Fruit fly (Drosophila melanogaster) whole organism, prepupa: ENCODE results near the gene CG12362.

Source experiments
- Blimp-1 ChIP-seq: fragments of 200-800 bp; sonication (Bioruptor generic); optimal IDR thresholded peaks from 3 replicates; lab custom pipeline; 2017; ENCODE audit warnings: missing biosample characterization, missing genetic modification characterization, mild to moderate bottlenecking, moderate library complexity, missing genetic modification reagents
- CG10631 ChIP-seq: fragments of 200-800 bp; sonication (Bioruptor generic); optimal IDR thresholded peaks from 2 replicates; lab custom pipeline; 2016; ENCODE audit warnings: missing biosample characterization, missing genetic modification characterization
- CG10669 ChIP-seq: fragments of 200-800 bp; sonication (Bioruptor generic); optimal IDR thresholded peaks from 3 replicates; lab custom pipeline; 2018; ENCODE audit warnings: missing biosample characterization, mild to moderate bottlenecking, missing genetic modification characterization, moderate library complexity
- CG11762 ChIP-seq: fragments of 200-800 bp; sonication (Bioruptor generic); optimal IDR thresholded peaks from 3 replicates; lab custom pipeline; 2016; ENCODE audit warnings: missing biosample characterization, missing genetic modification characterization; ENCODE audit not compliant: insufficient read depth
- CG15336 ChIP-seq: fragments of 200-800 bp; sonication (Bioruptor generic); IDR thresholded peaks from 2 replicates; pipeline ENCODE4 v1.3.6; 2022; ENCODE audit warnings: missing biosample characterization, missing genetic modification characterization
- CG1621 ChIP-seq: fragments of 200-800 bp; sonication (Bioruptor generic); optimal IDR thresholded peaks from 3 replicates; lab custom pipeline; 2018; ENCODE audit warnings: missing biosample characterization, mild to moderate bottlenecking, missing genetic modification characterization
- CG16779 ChIP-seq: fragments of 200-800 bp; sonication (Bioruptor generic); optimal IDR thresholded peaks from 3 replicates; lab custom pipeline; 2017; ENCODE audit warnings: missing biosample characterization, mild to moderate bottlenecking, missing genetic modification characterization
- CG3032 ChIP-seq: fragments of 200-800 bp; optimal IDR thresholded peaks from 2 replicates; lab custom pipeline; 2019; ENCODE audit warnings: missing biosample characterization, mild to moderate bottlenecking, missing genetic modification characterization, moderate library complexity
- CG32006 ChIP-seq: fragments of 200-800 bp; sonication (Bioruptor generic); optimal IDR thresholded peaks from 3 replicates; lab custom pipeline; 2017; ENCODE audit warnings: missing biosample characterization, mild to moderate bottlenecking, missing genetic modification characterization
- CG34406 ChIP-seq: fragments of 200-800 bp; sonication (Bioruptor generic); optimal IDR thresholded peaks from 3 replicates; lab custom pipeline; 2016; ENCODE audit warnings: missing biosample characterization, missing genetic modification characterization
- CG3919 ChIP-seq: fragments of 200-800 bp; sonication (Bioruptor generic); optimal IDR thresholded peaks from 3 replicates; lab custom pipeline; 2016; ENCODE audit warnings: missing biosample characterization, missing genetic modification characterization
- CG4318 ChIP-seq: fragments of 200-800 bp; sonication (Bioruptor generic); optimal IDR thresholded peaks from 3 replicates; lab custom pipeline; 2017; ENCODE audit warnings: missing biosample characterization, mild to moderate bottlenecking, missing genetic modification characterization
- CG6276 ChIP-seq: fragments of 200-800 bp; sonication (Bioruptor generic); optimal IDR thresholded peaks from 2 replicates; lab custom pipeline; 2017; ENCODE audit warnings: missing biosample characterization, mild to moderate bottlenecking, missing genetic modification characterization
- CG6808 ChIP-seq: fragments of 200-800 bp; sonication (Bioruptor generic); optimal IDR thresholded peaks from 3 replicates; lab custom pipeline; 2017; ENCODE audit warnings: missing biosample characterization, missing genetic modification characterization, mild to moderate bottlenecking, moderate library complexity, missing genetic modification reagents
- CG6854 ChIP-seq: fragments of 200-800 bp; sonication (Bioruptor generic); optimal IDR thresholded peaks from 2 replicates; lab custom pipeline; 2017; ENCODE audit warnings: missing biosample characterization, mild to moderate bottlenecking, missing genetic modification characterization
- CG7368 ChIP-seq: fragments of 200-800 bp; sonication (Bioruptor generic); optimal IDR thresholded peaks from 3 replicates; lab custom pipeline; 2016; ENCODE audit warnings: missing biosample characterization, missing genetic modification characterization
- CG8119 ChIP-seq: fragments of 200-800 bp; sonication (Bioruptor generic); IDR thresholded peaks from 3 replicates; pipeline ENCODE4 v1.3.6; 2022; ENCODE audit warnings: missing biosample characterization, missing genetic modification characterization
- CG8319 ChIP-seq: fragments of 200-800 bp; sonication (Bioruptor generic); optimal IDR thresholded peaks from 3 replicates; lab custom pipeline; 2016; ENCODE audit warnings: missing biosample characterization, missing genetic modification characterization
- CG8632 ChIP-seq: fragments of 200-800 bp; sonication (Bioruptor generic); optimal IDR thresholded peaks from 3 replicates; lab custom pipeline; 2016; ENCODE audit warnings: missing biosample characterization, missing genetic modification characterization
- CG9139 ChIP-seq: fragments of 200-800 bp; sonication (Bioruptor generic); optimal IDR thresholded peaks from 3 replicates; lab custom pipeline; 2017; ENCODE audit warnings: missing biosample characterization, mild to moderate bottlenecking, missing genetic modification characterization
- Eip78C ChIP-seq: fragments of 200-800 bp; sonication (Bioruptor generic); peaks from one replicate; lab custom pipeline; 2016; ENCODE audit warnings: missing biosample characterization, missing genetic modification characterization
- Eip93F ChIP-seq: fragments of 200-800 bp; sonication (Bioruptor generic); optimal IDR thresholded peaks from 2 replicates; lab custom pipeline; 2016; ENCODE audit warnings: missing biosample characterization, mild to moderate bottlenecking, missing genetic modification characterization
- Ets96B ChIP-seq: fragments of 200-800 bp; optimal IDR thresholded peaks from 2 replicates; lab custom pipeline; 2019; ENCODE audit warnings: missing biosample characterization, mild to moderate bottlenecking, missing genetic modification characterization, moderate library complexity
- Gug ChIP-seq: fragments of 200-800 bp; sonication (Bioruptor generic); IDR thresholded peaks from 2 replicates; pipeline ENCODE4 v1.3.6; 2022; ENCODE audit warnings: missing biosample characterization, missing genetic modification characterization
- Hr38 ChIP-seq: sonication (Bioruptor generic); optimal IDR thresholded peaks from 2 replicates; lab custom pipeline; 2016; ENCODE audit warnings: missing biosample characterization, missing genetic modification characterization
- Hr39 ChIP-seq: fragments of 200-800 bp; sonication (Bioruptor generic); optimal IDR thresholded peaks from 2 replicates; lab custom pipeline; 2016; ENCODE audit warnings: missing biosample characterization, missing genetic modification characterization
- Hr4 ChIP-seq: fragments of 200-800 bp; sonication (Bioruptor generic); optimal IDR thresholded peaks from 3 replicates; lab custom pipeline; 2016; ENCODE audit warnings: missing biosample characterization, missing genetic modification characterization
- Lpt ChIP-seq: fragments of 200-800 bp; sonication (Bioruptor generic); optimal IDR thresholded peaks from 3 replicates; lab custom pipeline; 2016; ENCODE audit warnings: missing biosample characterization, missing genetic modification characterization
- Met ChIP-seq: fragments of 200-800 bp; sonication (Bioruptor generic); optimal IDR thresholded peaks from 3 replicates; lab custom pipeline; 2016; ENCODE audit warnings: missing biosample characterization, missing genetic modification characterization
- OdsH ChIP-seq: fragments of 200-800 bp; sonication (Bioruptor generic); optimal IDR thresholded peaks from 3 replicates; lab custom pipeline; 2016; ENCODE audit warnings: missing biosample characterization, missing genetic modification characterization
- Smox ChIP-seq: fragments of 200-800 bp; sonication (Bioruptor generic); optimal IDR thresholded peaks from 3 replicates; lab custom pipeline; 2016; ENCODE audit warnings: missing biosample characterization, missing genetic modification characterization
- Sox102F ChIP-seq: fragments of 200-800 bp; sonication (Bioruptor generic); optimal IDR thresholded peaks from 2 replicates; lab custom pipeline; 2016; ENCODE audit warnings: missing biosample characterization, mild to moderate bottlenecking, missing genetic modification characterization
- Sox14 ChIP-seq: fragments of 200-800 bp; sonication (Bioruptor generic); optimal IDR thresholded peaks from 3 replicates; lab custom pipeline; 2016; ENCODE audit warnings: missing biosample characterization, missing genetic modification characterization
- achi ChIP-seq: fragments of 200-800 bp; sonication (Bioruptor generic); optimal IDR thresholded peaks from 3 replicates; lab custom pipeline; 2016; ENCODE audit warnings: missing biosample characterization, missing genetic modification characterization
- acj6 ChIP-seq: fragments of 200-800 bp; sonication (Bioruptor generic); optimal IDR thresholded peaks from 3 replicates; lab custom pipeline; 2016; ENCODE audit warnings: missing biosample characterization, missing genetic modification characterization
- dac ChIP-seq: fragments of 200-800 bp; sonication (Bioruptor generic); optimal IDR thresholded peaks from 2 replicates; lab custom pipeline; 2017; ENCODE audit warnings: missing biosample characterization, mild to moderate bottlenecking, missing genetic modification characterization
- dsx ChIP-seq: fragments of 200-800 bp; optimal IDR thresholded peaks from 3 replicates; lab custom pipeline; 2019; ENCODE audit warnings: missing biosample characterization, mild to moderate bottlenecking, missing genetic modification characterization, moderate library complexity; ENCODE audit not compliant: poor library complexity, severe bottlenecking
- eg ChIP-seq: fragments of 200-800 bp; sonication (Bioruptor generic); IDR thresholded peaks from 3 replicates; pipeline ENCODE4 v1.3.6; 2022; ENCODE audit warnings: missing biosample characterization, missing genetic modification characterization
- esn ChIP-seq: fragments of 200-800 bp; sonication (Bioruptor generic); optimal IDR thresholded peaks from 2 replicates; lab custom pipeline; 2016; ENCODE audit warnings: missing biosample characterization, mild to moderate bottlenecking, missing genetic modification characterization, moderate library complexity
- fd59A ChIP-seq: fragments of 200-800 bp; sonication (Bioruptor generic); optimal IDR thresholded peaks from 2 replicates; lab custom pipeline; 2017; ENCODE audit warnings: missing biosample characterization, mild to moderate bottlenecking, missing genetic modification characterization, missing genetic modification reagents
- fd85E ChIP-seq: fragments of 200-800 bp; sonication (Bioruptor generic); optimal IDR thresholded peaks from 3 replicates; lab custom pipeline; 2016; ENCODE audit warnings: missing biosample characterization, missing genetic modification characterization
- lz ChIP-seq: fragments of 200-800 bp; sonication (Bioruptor generic); optimal IDR thresholded peaks from 3 replicates; lab custom pipeline; 2016; ENCODE audit warnings: missing biosample characterization, missing genetic modification characterization
- pdm3 ChIP-seq: fragments of 200-800 bp; sonication (Bioruptor generic); optimal IDR thresholded peaks from 3 replicates; lab custom pipeline; 2016; ENCODE audit warnings: missing biosample characterization, missing genetic modification characterization
- salr ChIP-seq, 2 experiments: fragments of 200-800 bp; sonication (Bioruptor generic); optimal IDR thresholded peaks; 3 replicates each; lab custom pipeline; 2016 to 2018; ENCODE audit warnings: missing biosample characterization in 2 of 2, missing genetic modification characterization in 2 of 2, mild to moderate bottlenecking in 1 of 2
- spab ChIP-seq: fragments of 200-800 bp; sonication (Bioruptor generic); optimal IDR thresholded peaks from 2 replicates; lab custom pipeline; 2017; ENCODE audit warnings: missing biosample characterization, mild to moderate bottlenecking, missing genetic modification characterization, missing genetic modification reagents
- ss ChIP-seq, 2 experiments: fragments of 200-800 bp; sonication (Bioruptor generic); optimal IDR thresholded peaks; 2 replicates in 1 of 2; 3 replicates in 1 of 2; lab custom pipeline; 2017 to 2018; ENCODE audit warnings: mild to moderate bottlenecking in 2 of 2, missing biosample characterization in 2 of 2, missing genetic modification characterization in 2 of 2, moderate library complexity in 1 of 2
- svp ChIP-seq: fragments of 200-800 bp; sonication (Bioruptor generic); peaks from one replicate; lab custom pipeline; 2016; ENCODE audit warnings: missing biosample characterization, missing genetic modification characterization
- vri ChIP-seq: fragments of 200-800 bp; sonication (Bioruptor generic); optimal IDR thresholded peaks from 3 replicates; lab custom pipeline; 2016; ENCODE audit warnings: missing biosample characterization, mild to moderate bottlenecking, missing genetic modification characterization

Gene CG12362

DNA sequence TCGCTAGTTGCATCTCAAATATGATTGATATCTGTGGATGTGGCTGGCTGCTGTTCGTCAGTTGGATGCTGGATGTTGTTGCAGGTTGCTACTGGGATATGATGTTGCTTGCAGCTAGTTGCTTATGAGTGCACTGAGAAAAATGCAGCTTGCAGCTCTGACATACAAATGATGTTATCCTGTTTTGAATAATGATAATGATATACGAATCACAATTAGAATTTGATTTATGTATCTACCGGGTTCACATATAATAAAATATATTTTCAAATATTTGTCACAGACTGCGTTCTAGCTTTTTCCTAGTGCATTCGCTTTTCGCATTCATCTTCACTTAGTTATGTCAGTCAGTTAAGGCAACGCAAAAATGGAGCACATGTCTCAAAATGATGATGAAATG, 16.1 kb upstream of the CG12362 start (continued):
- TF ChIP-seq vri (no peak), CG32006 (GFP tag; lab: Kevin White, UChicago) (peak; percentile 77), Hr39 (no peak), fd85E (GFP tag; lab: Kevin White, UChicago) (no peak), CG8632 (GFP tag; lab: Kevin White, UChicago) (no peak), CG11762 (GFP tag; lab: Kevin White, UChicago) (no peak), lz (no peak), acj6 (GFP tag; lab: Kevin White, UChicago) (peak; percentile 50), Gug (GFP tag; lab: Robert Waterston, UW) (no peak), Hr4 (GFP tag; lab: Kevin White, UChicago) (peak; percentile 58), CG7368 (GFP tag; lab: Kevin White, UChicago) (no peak), CG6276 (GFP tag; lab: Kevin White, UChicago) (peak; percentile 12), CG4318 (peak; percentile 53), dsx (GFP tag; lab: Kevin White, UChicago) (no peak), pdm3 (peak; percentile 18), CG3032 (peak; percentile 2), Smox (GFP tag; lab: Kevin White, UChicago) (no peak), fd59A (GFP tag; lab: Kevin White, UChicago) (peak; percentile 2), CG10669 (GFP tag; lab: Kevin White, UChicago) (peak; percentile 21)

DNA sequence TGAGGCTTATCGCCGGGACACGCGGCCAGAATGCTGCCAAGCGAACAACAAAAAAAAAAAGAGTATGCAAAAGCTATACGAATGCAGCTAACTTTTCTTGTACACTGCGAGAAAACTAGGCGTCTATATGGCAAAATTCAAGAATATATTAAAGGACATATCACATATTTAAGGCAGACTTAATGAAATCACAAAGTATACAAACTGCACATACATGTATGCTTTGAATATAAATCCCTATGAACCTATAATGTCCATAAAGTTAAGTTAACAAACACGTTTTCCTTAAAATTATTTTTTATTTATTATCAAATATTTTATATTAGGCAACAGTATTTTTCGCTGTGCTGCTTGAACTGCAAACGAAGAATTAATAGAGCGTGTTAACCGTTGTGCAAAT, 13.9 kb upstream of the CG12362 start:
- TF ChIP-seq Hr39 (no peak), Sox102F (GFP tag; lab: Kevin White, UChicago) (no peak), esn (GFP tag; lab: Kevin White, UChicago) (peak; percentile 14), dac (GFP tag; lab: Kevin White, UChicago) (peak; percentile 48), CG9139 (GFP tag; lab: Kevin White, UChicago) (no peak), CG6808 (GFP tag; lab: Kevin White, UChicago) (no peak), Gug (GFP tag; lab: Robert Waterston, UW) (peak; percentile 23; the same call in 1 of the 2 replicates), CG4318 (peak; percentile 74), vri (no peak), Ets96B (no peak), spab (GFP tag; lab: Kevin White, UChicago) (no peak), fd59A (GFP tag; lab: Kevin White, UChicago) (no peak), Met (GFP tag; lab: Kevin White, UChicago) (no peak), CG16779 (no peak), OdsH (GFP tag; lab: Kevin White, UChicago) (peak; percentile 58), Lpt (GFP tag; lab: Kevin White, UChicago) (no peak), CG6854 (no peak), CG8119 (GFP tag; lab: Robert Waterston, UW) (peak; percentile 77), CG8319 (GFP tag; lab: Kevin White, UChicago) (no peak), CG10669 (GFP tag; lab: Kevin White, UChicago) (no peak), ss (GFP tag; optimal IDR thresholded peaks at IDR 0.05; lab: Kevin White, UChicago) (no peak), Sox14 (GFP tag; lab: Kevin White, UChicago) (peak; percentile 10), CG32006 (GFP tag; lab: Kevin White, UChicago) (peak; percentile 89), CG6276 (GFP tag; lab: Kevin White, UChicago) (peak; percentile 39), Hr4 (GFP tag; lab: Kevin White, UChicago) (peak; percentile 65), CG11762 (GFP tag; lab: Kevin White, UChicago) (no peak), CG3919 (peak; percentile 12), fd85E (GFP tag; lab: Kevin White, UChicago) (no peak), CG15336 (peak; percentile 74), achi (GFP tag; lab: Kevin White, UChicago) (peak; percentile 47), CG8632 (GFP tag; lab: Kevin White, UChicago) (no peak), Eip78C (GFP tag; lab: Kevin White, UChicago) (peak; percentile 65), eg (GFP tag; lab: Robert Waterston, UW) (peak; percentile 58; the same call in 2 of the 3 replicates), CG10631 (peak; percentile 36), CG1621 (tag; lab: Kevin White, UChicago) (no peak), Hr38 (GFP tag; lab: Kevin White, UChicago) (no peak), Eip93F (GFP tag; lab: Kevin White, UChicago) (no peak), salr (GFP tag; optimal IDR thresholded peaks at IDR 0.05; lab: Kevin White, UChicago) (peak in 1 of 2 experiments; percentile 55), CG34406 (GFP tag; lab: Kevin White, UChicago) (no peak), acj6 (GFP tag; lab: Kevin White, UChicago) (peak; percentile 32), Blimp-1 (GFP tag; lab: Kevin White, UChicago) (no peak), svp (GFP tag; lab: Kevin White, UChicago) (no peak), CG3032 (no peak)
